Worm (Caenorhabditis elegans): ENCODE data around the gene ceh-10.

DNA sequence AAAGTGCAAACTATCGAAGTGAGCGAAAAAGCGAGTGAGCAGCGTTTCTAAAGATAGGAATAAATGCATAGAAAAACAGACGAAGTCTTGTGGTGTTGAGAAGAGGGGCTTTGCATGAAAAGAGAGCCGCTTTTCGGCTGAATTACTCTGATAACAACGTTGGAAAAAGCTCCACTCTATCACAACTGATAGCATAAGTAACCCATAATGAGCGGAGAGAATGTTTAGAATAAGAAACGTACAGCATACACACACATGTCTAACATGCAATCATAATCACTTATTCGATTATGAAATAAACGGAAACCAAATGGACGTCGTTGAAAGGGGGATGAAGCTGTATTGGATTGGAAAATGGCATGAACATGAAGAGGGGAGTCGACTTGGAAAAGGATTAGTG lies 41.4 kb downstream of the ceh-10 start:
- TF ChIP-seq unc-39 (tag; optimal IDR thresholded peaks at IDR 0.05) (no peak), nhr-76 (tag; optimal IDR thresholded peaks at IDR 0.05) (no peak), zag-1 (tag; optimal IDR thresholded peaks at IDR 0.05) (no peak), mdt-29 (GFP tag; IDR thresholded peaks at IDR 0.05) (0 out of 2 replicates have a peak, but pooled peaks have one; percentile 8), nhr-25 (tag; optimal IDR thresholded peaks at IDR 0.05; ENCODE audit: borderline replicate concordance, insufficient read depth) (no peak), skn-1 (tag; optimal IDR thresholded peaks at IDR 0.05) (no peak), ctbp-1 (GFP tag; IDR thresholded peaks at IDR 0.05) (no peak), nhr-237 (tag; optimal IDR thresholded peaks at IDR 0.05) (no peak), nhr-11 (tag; optimal IDR thresholded peaks at IDR 0.05) (no peak), hlh-11 (tag; optimal IDR thresholded peaks at IDR 0.05) (peak; percentile 45), lin-15B (tag; optimal IDR thresholded peaks at IDR 0.05) (no peak), mdl-1 (tag; optimal IDR thresholded peaks at IDR 0.05) (no peak), mes-2 (tag; optimal IDR thresholded peaks at IDR 0.05; ENCODE audit: poor library complexity, severe bottlenecking) (peak; percentile 24)
